Worm (Caenorhabditis elegans) whole organism, midembryonic: ENCODE results near the gene mans-3.

ENCODE experiments used
- T22C8.4 ChIP-seq: fragments of 200-800 bp; sonication (Bioruptor generic); IDR thresholded peaks from 2 replicates; pipeline ENCODE4 v1.3.6; 2022; ENCODE audit warnings: missing genetic modification characterization, missing compliant biosample characterization
- cog-1 ChIP-seq: sonication (generic microtip); optimal IDR thresholded peaks from 2 replicates; lab custom pipeline; 2016; ENCODE audit warnings: missing genetic modification characterization, missing compliant biosample characterization
- flt-1 ChIP-seq: fragments of 200-800 bp; sonication (Bioruptor generic); IDR thresholded peaks from 2 replicates; pipeline ENCODE4 v1.3.6; 2022; ENCODE audit warnings: missing genetic modification characterization, missing compliant biosample characterization
- med-1 ChIP-seq: sonication (generic microtip); optimal IDR thresholded peaks from 2 replicates; lab custom pipeline; 2017; ENCODE audit warnings: missing genetic modification characterization, mild to moderate bottlenecking, missing compliant biosample characterization, antibody characterized with exemption, missing genetic modification reagents; ENCODE audit not compliant: insufficient read depth
- ref-1 ChIP-seq: fragments of 200-800 bp; sonication (Bioruptor generic); conservative IDR thresholded peaks from 2 replicates; pipeline ENCODE4 v1.3.6; 2022; ENCODE audit warnings: missing genetic modification reagents, missing genetic modification characterization, missing compliant biosample characterization
- tab-1 ChIP-seq: fragments of 200-800 bp; sonication (Bioruptor generic); IDR thresholded peaks from 2 replicates; pipeline ENCODE4 v1.3.6; 2022; ENCODE audit warnings: missing genetic modification characterization, missing compliant biosample characterization
- ztf-23 ChIP-seq: fragments of 200-800 bp; sonication (Bioruptor generic); IDR thresholded peaks from 2 replicates; pipeline ENCODE4 v1.3.6; 2022; ENCODE audit warnings: missing genetic modification reagents, missing genetic modification characterization, missing compliant biosample characterization
- ztf-29 ChIP-seq: fragments of 200-800 bp; sonication (Bioruptor generic); IDR thresholded peaks from 2 replicates; pipeline ENCODE4 v1.3.6; 2022; ENCODE audit warnings: missing genetic modification reagents, missing genetic modification characterization, missing compliant biosample characterization

DNA sequence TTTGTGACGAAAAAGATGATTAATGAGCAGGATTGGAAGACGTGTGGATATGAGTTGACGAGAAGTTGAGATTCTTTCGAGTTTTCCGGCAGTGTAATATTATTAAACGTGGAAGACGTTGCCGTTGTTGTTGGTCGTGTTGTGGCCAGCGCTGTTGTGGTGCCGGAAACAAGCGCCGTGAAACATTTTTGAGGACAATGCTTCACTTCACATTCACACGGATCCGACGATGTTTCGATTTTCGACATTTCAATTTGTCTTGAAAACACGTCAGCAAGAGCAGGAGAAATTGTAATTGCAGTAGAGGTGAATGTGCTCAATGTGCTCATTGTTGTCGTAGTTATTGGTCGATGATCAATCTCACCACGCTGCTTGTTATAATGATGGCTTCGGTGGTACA is 3.6 kb downstream of the mans-3 start:
- no peak for TF ChIP-seq ztf-29 (GFP tag; lab: Robert Waterston, UW)
- TF ChIP-seq T22C8.4 (GFP tag; lab: Robert Waterston, UW) = no peak
- no peak for TF ChIP-seq cog-1 (tag; lab: Kevin White, UChicago)
- TF ChIP-seq flt-1 (GFP tag; lab: Robert Waterston, UW) = no peak
- no peak for TF ChIP-seq tab-1 (GFP tag; lab: Robert Waterston, UW)
- TF ChIP-seq med-1 (GFP tag; lab: Kevin White, UChicago) = no peak
- TF ChIP-seq ztf-23 (GFP tag; lab: Robert Waterston, UW) = no peak
- no peak for TF ChIP-seq ref-1 (GFP tag; lab: Robert Waterston, UW)
